Fruit fly (Drosophila melanogaster): Measurements from ENCODE around the gene Ir7e.

The Ir7e gene

dm6 chrX:7888386-7889024, 7.0 kb upstream of the Ir7e start, which contains the start of gene Acat1 (continued):
- TF ChIP-seq ci (GFP tag; IDR thresholded peaks at IDR 0.05), result peak; percentile 76
- TF ChIP-seq CG2875 (GFP tag; optimal IDR thresholded peaks at IDR 0.05), result no peak
- no peak for TF ChIP-seq CG8765 (GFP tag; IDR thresholded peaks at IDR 0.05)
- TF ChIP-seq lab (GFP tag; optimal IDR thresholded peaks at IDR 0.05), result peak; percentile 72
- no peak for TF ChIP-seq CG15011 (GFP tag; optimal IDR thresholded peaks at IDR 0.05)
- TF ChIP-seq CG15601 (tag; optimal IDR thresholded peaks at IDR 0.05), result no peak
- TF ChIP-seq CG33557 (GFP tag; optimal IDR thresholded peaks at IDR 0.05), result no peak
- peak; percentile 65 for TF ChIP-seq slbo (GFP tag; IDR thresholded peaks at IDR 0.05)
- TF ChIP-seq CG18262 (tag; optimal IDR thresholded peaks at IDR 0.05), result peak; percentile 56
- TF ChIP-seq MESR4 (GFP tag; optimal IDR thresholded peaks at IDR 0.05), result peak; percentile 65
- peak; percentile 1 for TF ChIP-seq CG7271 (tag; optimal IDR thresholded peaks at IDR 0.05)
- no peak for TF ChIP-seq hb (GFP tag; IDR thresholded peaks at IDR 0.05; ENCODE audit: partially characterized antibody)
- no peak for TF ChIP-seq CG14667 (GFP tag; IDR thresholded peaks at IDR 0.05)
- TF ChIP-seq tgo (GFP tag; IDR thresholded peaks at IDR 0.05), result peak; percentile 51
- TF ChIP-seq crp (GFP tag; optimal IDR thresholded peaks at IDR 0.05), result peak; percentile 11 to 83
- no peak for TF ChIP-seq CG8359 (GFP tag; optimal IDR thresholded peaks at IDR 0.05; ENCODE audit: borderline replicate concordance)
- peak; percentile 76 for TF ChIP-seq zfh1 (GFP tag; IDR thresholded peaks at IDR 0.05)
- TF ChIP-seq TFAM (GFP tag; optimal IDR thresholded peaks at IDR 0.05), result no peak
- TF ChIP-seq ttk (GFP tag; IDR thresholded peaks at IDR 0.05), result peak; percentile 24; the same call in 1 of the 2 replicates
- TF ChIP-seq CG9932 (GFP tag; IDR thresholded peaks at IDR 0.05), result peak; percentile 57
- TF ChIP-seq CG18599 (GFP tag; optimal IDR thresholded peaks at IDR 0.05), result peak; percentile 74
- TF ChIP-seq org-1 (GFP tag; optimal IDR thresholded peaks at IDR 0.05), result no peak
- peak; percentile 22 for TF ChIP-seq CG17186 (GFP tag; optimal IDR thresholded peaks at IDR 0.05)
- TF ChIP-seq CG12769 (tag; optimal IDR thresholded peaks at IDR 0.05), result no peak
- TF ChIP-seq ssp (GFP tag; IDR thresholded peaks at IDR 0.05), result no peak; the same call in 1 of the 2 replicates
- TF ChIP-seq PHDP (tag; optimal IDR thresholded peaks at IDR 0.05), result peak; percentile 61
- peak; percentile 64 for TF ChIP-seq Blimp-1 (GFP tag; optimal IDR thresholded peaks at IDR 0.05)
- TF ChIP-seq CG3281 (GFP tag; optimal IDR thresholded peaks at IDR 0.05), result no peak
- no peak for TF ChIP-seq CG1832 (GFP tag; optimal IDR thresholded peaks at IDR 0.05)
- peak; percentile 44 for TF ChIP-seq Rx (GFP tag; IDR thresholded peaks at IDR 0.05)
- peak; percentile 33 for TF ChIP-seq Side (GFP tag; optimal IDR thresholded peaks at IDR 0.05)
- no peak for TF ChIP-seq CG4404 (GFP tag; IDR thresholded peaks at IDR 0.05)
- peak; percentile 43 for TF ChIP-seq ems (GFP tag; optimal IDR thresholded peaks at IDR 0.05)
- no peak for TF ChIP-seq Atf3 (GFP tag; optimal IDR thresholded peaks at IDR 0.05)
- TF ChIP-seq gcm2 (GFP tag; optimal IDR thresholded peaks at IDR 0.05), result no peak
- no peak for TF ChIP-seq Fer1 (GFP tag; optimal IDR thresholded peaks at IDR 0.05)
- peak; percentile 48 for TF ChIP-seq NfI (GFP tag; optimal IDR thresholded peaks at IDR 0.05)
- no peak for TF ChIP-seq CG7745 (tag; optimal IDR thresholded peaks at IDR 0.05)
- TF ChIP-seq CG15514 (GFP tag; optimal IDR thresholded peaks at IDR 0.05), result peak; percentile 66
- TF ChIP-seq Deaf1 (tag; optimal IDR thresholded peaks at IDR 0.05), result no peak
- no peak for TF ChIP-seq psq (GFP tag; optimal IDR thresholded peaks at IDR 0.05)
- TF ChIP-seq HmgD (GFP tag; optimal IDR thresholded peaks at IDR 0.05), result peak; percentile 29
- TF ChIP-seq CG10654 (GFP tag; optimal IDR thresholded peaks at IDR 0.05), result peak; percentile 48
- TF ChIP-seq CG11695 (GFP tag; IDR thresholded peaks at IDR 0.05), result peak; percentile 47; the same call in 1 of the 3 replicates
- peak; percentile 62 for TF ChIP-seq CG17328 (GFP tag; IDR thresholded peaks at IDR 0.05)
- TF ChIP-seq z (GFP tag; IDR thresholded peaks at IDR 0.05), result no peak
- TF ChIP-seq pnt (GFP tag; optimal IDR thresholded peaks at IDR 0.05), result peak; percentile 1
- TF ChIP-seq CG31365 (tag; optimal IDR thresholded peaks at IDR 0.05), result no peak
- peak; percentile 40 for TF ChIP-seq tio (GFP tag; optimal IDR thresholded peaks at IDR 0.05)
- no peak for TF ChIP-seq CrebB (tag; optimal IDR thresholded peaks at IDR 0.05)
